Fruit fly (Drosophila melanogaster) whole organism, embryonic: ENCODE measurements around the gene CG14913.
A peak's percentile ranks its signal among the peaks of the same experiment; 100 is the strongest.

ENCODE experiments used
- Aef1 ChIP-seq: fragments of 200-800 bp; sonication (Bioruptor generic); IDR thresholded peaks from 3 replicates; pipeline ENCODE4 v1.3.6; 2022; ENCODE audit warnings: missing biosample characterization, missing genetic modification characterization
- Antp ChIP-seq: fragments of 200-800 bp; sonication (Bioruptor generic); optimal IDR thresholded peaks from 3 replicates; lab custom pipeline; 2016; ENCODE audit warnings: missing biosample characterization, missing genetic modification characterization
- Asciz ChIP-seq: fragments of 200-800 bp; sonication (Bioruptor generic); optimal IDR thresholded peaks from 2 replicates; lab custom pipeline; 2017; ENCODE audit warnings: missing biosample characterization, mild to moderate bottlenecking, missing genetic modification characterization, missing genetic modification reagents
- Atf3 ChIP-seq: fragments of 200-800 bp; sonication (Bioruptor generic); optimal IDR thresholded peaks from 3 replicates; lab custom pipeline; 2016; ENCODE audit warnings: missing biosample characterization, missing genetic modification characterization
- CG12744 ChIP-seq: fragments of 200-800 bp; sonication (Bioruptor generic); optimal IDR thresholded peaks from 2 replicates; lab custom pipeline; 2016; ENCODE audit warnings: missing biosample characterization, missing genetic modification characterization
- CG14050 ChIP-seq: fragments of 200-800 bp; sonication (Bioruptor generic); IDR thresholded peaks from 3 replicates; pipeline ENCODE4 v1.3.6; 2022; ENCODE audit warnings: missing biosample characterization, missing genetic modification characterization
- CG1529 ChIP-seq: fragments of 200-800 bp; sonication (Bioruptor generic); optimal IDR thresholded peaks from 3 replicates; lab custom pipeline; 2018; ENCODE audit warnings: missing biosample characterization, missing genetic modification characterization
- CG15479 ChIP-seq: fragments of 200-800 bp; sonication (Bioruptor generic); optimal IDR thresholded peaks from 3 replicates; lab custom pipeline; 2019; ENCODE audit warnings: missing biosample characterization, mild to moderate bottlenecking, missing genetic modification characterization, moderate library complexity
- CG1647 ChIP-seq: fragments of 200-800 bp; sonication (Bioruptor generic); optimal IDR thresholded peaks from 3 replicates; lab custom pipeline; 2016; ENCODE audit warnings: missing biosample characterization, missing genetic modification characterization
- CG2875 ChIP-seq: fragments of 200-800 bp; sonication (Bioruptor generic); optimal IDR thresholded peaks from 2 replicates; lab custom pipeline; 2017; ENCODE audit warnings: missing biosample characterization, mild to moderate bottlenecking, missing genetic modification characterization, missing genetic modification reagents
- CG30020 ChIP-seq: fragments of 200-800 bp; optimal IDR thresholded peaks from 2 replicates; lab custom pipeline; 2019; ENCODE audit warnings: missing biosample characterization, mild to moderate bottlenecking, missing genetic modification characterization, moderate library complexity
- CG31224 ChIP-seq: fragments of 200-800 bp; sonication (Bioruptor generic); IDR thresholded peaks from 2 replicates; pipeline ENCODE4 v1.3.6; 2022; ENCODE audit warnings: missing biosample characterization, missing genetic modification characterization
- CG31441 ChIP-seq: fragments of 200-800 bp; sonication (Bioruptor generic); IDR thresholded peaks from 2 replicates; pipeline ENCODE4 v1.3.6; 2022; ENCODE audit warnings: missing biosample characterization, missing genetic modification characterization
- CG5180 ChIP-seq: fragments of 200-800 bp; sonication (Bioruptor generic); optimal IDR thresholded peaks from 3 replicates; lab custom pipeline; 2017; ENCODE audit warnings: missing biosample characterization, missing genetic modification characterization, mild to moderate bottlenecking, moderate library complexity, missing genetic modification reagents
- CG7372 ChIP-seq: fragments of 200-800 bp; sonication (Bioruptor generic); IDR thresholded peaks from 2 replicates; pipeline ENCODE4 v1.3.6; 2022; ENCODE audit warnings: missing biosample characterization, missing genetic modification characterization
- CG8765 ChIP-seq: fragments of 200-800 bp; sonication (Bioruptor generic); IDR thresholded peaks from 2 replicates; pipeline ENCODE4 v1.3.6; 2022; ENCODE audit warnings: missing biosample characterization, missing genetic modification characterization
- CG9876 ChIP-seq: fragments of 200-800 bp; sonication (Bioruptor generic); optimal IDR thresholded peaks from 2 replicates; lab custom pipeline; 2016; ENCODE audit warnings: missing biosample characterization, missing genetic modification characterization
- CHES-1-like ChIP-seq: fragments of 200-800 bp; sonication (Bioruptor generic); optimal IDR thresholded peaks from 2 replicates; lab custom pipeline; 2016; ENCODE audit warnings: missing biosample characterization, missing genetic modification characterization
- Ets97D ChIP-seq: fragments of 200-800 bp; sonication (Bioruptor generic); optimal IDR thresholded peaks from 3 replicates; lab custom pipeline; 2016; ENCODE audit warnings: missing biosample characterization, missing genetic modification characterization
- HLH3B ChIP-seq: fragments of 200-800 bp; sonication (Bioruptor generic); IDR thresholded peaks from 2 replicates; pipeline ENCODE4 v1.3.6; 2022; ENCODE audit warnings: missing biosample characterization, missing genetic modification characterization
- Jarid2 ChIP-seq: fragments of 200-800 bp; sonication (Bioruptor generic); optimal IDR thresholded peaks from 3 replicates; lab custom pipeline; 2017; ENCODE audit warnings: mild to moderate bottlenecking, missing biosample characterization, missing genetic modification reagents, missing genetic modification characterization
- Kr ChIP-seq: fragments of 200-800 bp; sonication (Bioruptor generic); optimal IDR thresholded peaks from 2 replicates; lab custom pipeline; 2017; ENCODE audit warnings: missing biosample characterization, mild to moderate bottlenecking, missing genetic modification characterization
- Myb ChIP-seq: fragments of 200-800 bp; sonication (Bioruptor generic); optimal IDR thresholded peaks from 2 replicates; lab custom pipeline; 2016; ENCODE audit warnings: missing biosample characterization, missing genetic modification characterization
- NC2α ChIP-seq: fragments of 200-800 bp; sonication (Bioruptor generic); optimal IDR thresholded peaks from 2 replicates; lab custom pipeline; 2016; ENCODE audit warnings: missing biosample characterization, missing genetic modification characterization
- Rfx ChIP-seq: fragments of 200-800 bp; sonication (Bioruptor generic); IDR thresholded peaks from 2 replicates; pipeline ENCODE4 v1.3.6; 2022; ENCODE audit warnings: missing biosample characterization, missing genetic modification characterization
- Sin3A ChIP-seq: fragments of >200 bp; optimal IDR thresholded peaks from 2 replicates; lab custom pipeline; 2018
- Taf1 ChIP-seq: fragments of 200-800 bp; sonication (Bioruptor generic); IDR thresholded peaks from 2 replicates; pipeline ENCODE4 v1.3.6; 2022; ENCODE audit warnings: missing biosample characterization, missing genetic modification characterization
- abd-A ChIP-seq: fragments of 200-800 bp; sonication (Bioruptor generic); optimal IDR thresholded peaks from 3 replicates; lab custom pipeline; 2019; ENCODE audit warnings: missing biosample characterization, mild to moderate bottlenecking, missing genetic modification characterization, moderate library complexity
- amos ChIP-seq: fragments of 200-800 bp; sonication (Bioruptor generic); IDR thresholded peaks from 2 replicates; pipeline ENCODE4 v1.3.6; 2022; ENCODE audit warnings: missing biosample characterization, missing genetic modification characterization; ENCODE audit not compliant: partially characterized antibody
- ase ChIP-seq: fragments of 200-800 bp; sonication (Bioruptor generic); IDR thresholded peaks from 3 replicates; pipeline ENCODE4 v1.3.6; 2022; ENCODE audit warnings: missing biosample characterization, missing genetic modification characterization
- bab2 ChIP-seq: fragments of 200-800 bp; sonication (Bioruptor generic); optimal IDR thresholded peaks from 2 replicates; lab custom pipeline; 2016; ENCODE audit warnings: missing biosample characterization, missing genetic modification characterization
- crc ChIP-seq: fragments of 200-800 bp; sonication (Bioruptor generic); optimal IDR thresholded peaks from 2 replicates; lab custom pipeline; 2016; ENCODE audit warnings: missing biosample characterization, missing genetic modification characterization
- crol ChIP-seq: fragments of 200-800 bp; sonication (Bioruptor generic); IDR thresholded peaks from 2 replicates; pipeline ENCODE4 v1.3.6; 2022; ENCODE audit warnings: missing biosample characterization, missing genetic modification characterization
- fd102C ChIP-seq: fragments of 200-800 bp; sonication (Bioruptor generic); optimal IDR thresholded peaks from 2 replicates; lab custom pipeline; 2018; ENCODE audit warnings: missing biosample characterization, mild to moderate bottlenecking, missing genetic modification characterization, moderate library complexity
- gce ChIP-seq: fragments of 200-800 bp; sonication (Bioruptor generic); IDR thresholded peaks from 3 replicates; pipeline ENCODE4 v1.3.6; 2022; ENCODE audit warnings: missing biosample characterization, missing genetic modification characterization
- gro ChIP-seq: fragments of 200-800 bp; sonication (Bioruptor generic); optimal IDR thresholded peaks from 2 replicates; lab custom pipeline; 2016; ENCODE audit warnings: missing biosample characterization, missing genetic modification characterization
- insv ChIP-seq, 2 experiments: fragments of 200-800 bp; sonication (Bioruptor generic); optimal IDR thresholded peaks; 3 replicates each; lab custom pipeline; 2016 to 2018; ENCODE audit warnings: missing biosample characterization in 2 of 2, missing genetic modification characterization in 2 of 2
- kni ChIP-seq: fragments of 200-800 bp; sonication (Bioruptor generic); optimal IDR thresholded peaks from 3 replicates; lab custom pipeline; 2017; ENCODE audit warnings: mild to moderate bottlenecking, missing biosample characterization, missing genetic modification reagents, missing genetic modification characterization
- lov ChIP-seq, 2 experiments: fragments of 200-800 bp in 1 of 2; fragments of >200 bp in 1 of 2; sonication (Bioruptor generic) in 1 of 2; IDR thresholded peaks in 1 of 2; optimal IDR thresholded peaks in 1 of 2; 2 replicates in 1 of 2; 3 replicates in 1 of 2; pipeline versions ENCODE4 v1.3.6 to Lab custom; 2017 to 2022; ENCODE audit warnings: missing biosample characterization in 1 of 2, missing genetic modification characterization in 1 of 2
- nmo ChIP-seq: fragments of 200-800 bp; sonication (Bioruptor generic); optimal IDR thresholded peaks from 2 replicates; lab custom pipeline; 2018; ENCODE audit warnings: missing biosample characterization, mild to moderate bottlenecking, missing genetic modification characterization, moderate library complexity
- odd ChIP-seq: fragments of 200-800 bp; sonication (Bioruptor generic); optimal IDR thresholded peaks from 2 replicates; lab custom pipeline; 2017; ENCODE audit warnings: missing biosample characterization, mild to moderate bottlenecking, missing genetic modification characterization
- pnt ChIP-seq: fragments of 200-800 bp; sonication (Bioruptor generic); optimal IDR thresholded peaks from 3 replicates; lab custom pipeline; 2016; ENCODE audit warnings: missing biosample characterization, missing genetic modification characterization
- pum ChIP-seq: fragments of 200-800 bp; sonication (Bioruptor generic); optimal IDR thresholded peaks from 2 replicates; lab custom pipeline; 2016; ENCODE audit warnings: missing biosample characterization, missing genetic modification characterization
- repo ChIP-seq: fragments of 200-800 bp; sonication (Bioruptor generic); optimal IDR thresholded peaks from 2 replicates; lab custom pipeline; 2016; ENCODE audit warnings: missing biosample characterization, missing genetic modification characterization
- row ChIP-seq: fragments of 200-800 bp; sonication (Bioruptor generic); IDR thresholded peaks from 3 replicates; pipeline ENCODE4 v1.3.6; 2022; ENCODE audit warnings: missing biosample characterization, missing genetic modification characterization
- slp2 ChIP-seq: fragments of 200-800 bp; sonication (Bioruptor generic); optimal IDR thresholded peaks from 2 replicates; lab custom pipeline; 2016; ENCODE audit warnings: missing biosample characterization, missing genetic modification characterization
- stwl ChIP-seq: fragments of 200-800 bp; sonication (Bioruptor generic); optimal IDR thresholded peaks from 3 replicates; lab custom pipeline; 2018; ENCODE audit warnings: missing biosample characterization, mild to moderate bottlenecking, missing genetic modification characterization, moderate library complexity
- tup ChIP-seq: fragments of 200-800 bp; sonication (Bioruptor generic); optimal IDR thresholded peaks from 2 replicates; lab custom pipeline; 2016; ENCODE audit warnings: missing biosample characterization, mild to moderate bottlenecking, missing genetic modification characterization, moderate library complexity
- wek ChIP-seq: fragments of 200-800 bp; sonication (Bioruptor generic); optimal IDR thresholded peaks from 3 replicates; lab custom pipeline; 2018; ENCODE audit warnings: missing biosample characterization, mild to moderate bottlenecking, missing genetic modification characterization, moderate library complexity
- yki ChIP-seq: fragments of >200 bp; optimal IDR thresholded peaks from 3 replicates; lab custom pipeline; 2018

CG14913 gene

dm6 chr2L:11057333-11058110, 40.7 kb downstream of the CG14913 start (continued):
- TF ChIP-seq crol (peak; percentile 6; the same call in 1 of the 2 replicates), repo (GFP tag; lab: Kevin White, UChicago) (no peak), Asciz (GFP tag; lab: Kevin White, UChicago) (peak; percentile 58), crc (GFP tag; lab: Kevin White, UChicago) (peak; percentile 36), Kr (GFP tag; lab: Kevin White, UChicago) (no peak), CG9876 (peak; percentile 24), pum (GFP tag; lab: Kevin White, UChicago) (peak; percentile 38), gce (GFP tag; lab: Robert Waterston, UW) (peak; percentile 50; the same call in 1 of the 3 replicates), odd (peak; percentile 47), CG5180 (GFP tag; lab: Kevin White, UChicago) (peak; percentile 53), CG14050 (peak; percentile 70), row (GFP tag; lab: Robert Waterston, UW) (peak; percentile 94), wek (GFP tag; lab: Kevin White, UChicago) (peak; percentile 23), tup (GFP tag; lab: Kevin White, UChicago) (peak; percentile 55), CG12744 (GFP tag; lab: Kevin White, UChicago) (peak; percentile 42), HLH3B (peak; percentile 51), bab2 (GFP tag; lab: Kevin White, UChicago) (peak; percentile 54), CG15479 (GFP tag; lab: Kevin White, UChicago) (no peak), ase (peak; percentile 53; the same call in 1 of the 3 replicates), CG30020 (tag; lab: Kevin White, UChicago) (peak; percentile 40), stwl (tag; lab: Kevin White, UChicago) (no peak), CG31441 (peak; percentile 77), CHES-1-like (GFP tag; lab: Kevin White, UChicago) (peak; percentile 50), insv (GFP tag; optimal IDR thresholded peaks at IDR 0.05; lab: Kevin White, UChicago) (peak in 1 of 2 experiments; percentile 3), Aef1 (GFP tag; lab: Robert Waterston, UW) (peak; percentile 31), NC2α (GFP tag; lab: Kevin White, UChicago) (peak; percentile 46), CG8765 (no peak), Ets97D (no peak), CG7372 (peak; percentile 58), pnt (GFP tag; lab: Kevin White, UChicago) (peak; percentile 84), yki (peak; percentile 5), Sin3A (lab: Kevin White, UChicago) (no peak), kni (GFP tag; lab: Kevin White, UChicago) (no peak), abd-A (tag; lab: Kevin White, UChicago) (no peak), Jarid2 (peak; percentile 87), Atf3 (peak; percentile 29), lov (optimal IDR thresholded peaks at IDR 0.05; lab: Kevin White, UChicago) (no peak), lov (GFP tag; IDR thresholded peaks at IDR 0.05; lab: Robert Waterston, UW) (no peak; the same call in 2 of the 3 replicates), amos (no peak; the same call in 1 of the 2 replicates), CG31224 (GFP tag; lab: Robert Waterston, UW) (no peak), slp2 (GFP tag; lab: Kevin White, UChicago) (peak; percentile 77), Antp (GFP tag; lab: Kevin White, UChicago) (no peak), Rfx (GFP tag; lab: Robert Waterston, UW) (peak; percentile 87), CG2875 (peak; percentile 60), gro (GFP tag; lab: Kevin White, UChicago) (peak; percentile 7), Taf1 (GFP tag; lab: Robert Waterston, UW) (peak; percentile 45; the same call in 1 of the 2 replicates), Myb (GFP tag; lab: Kevin White, UChicago) (peak; percentile 48), nmo (peak; percentile 81), CG1529 (peak; percentile 87), CG1647 (GFP tag; lab: Kevin White, UChicago) (peak; percentile 23), fd102C (GFP tag; lab: Kevin White, UChicago) (no peak)
